Worm (Caenorhabditis elegans) whole organism, L2 larva: ENCODE data around the gene str-264.

Source experiments
- F13H6.1 ChIP-seq: sonication (generic microtip); optimal IDR thresholded peaks from 2 replicates; lab custom pipeline; 2016; ENCODE audit warnings: missing genetic modification characterization, missing compliant biosample characterization
- R02D3.7 ChIP-seq: fragments of 150-350 bp; optimal IDR thresholded peaks from 2 replicates; lab custom pipeline; 2014; ENCODE audit warnings: missing biosample characterization, missing genetic modification characterization
- Y55F3AM.14 ChIP-seq: fragments of 200-800 bp; sonication (Bioruptor generic); optimal IDR thresholded peaks from 2 replicates; lab custom pipeline; 2018; ENCODE audit warnings: mild to moderate bottlenecking, missing genetic modification characterization, missing compliant biosample characterization
- ama-1 ChIP-seq: fragments of 150-350 bp; optimal IDR thresholded peaks from 2 replicates; lab custom pipeline; 2018; ENCODE audit warnings: inconsistent platforms
- blmp-1 ChIP-seq: sonication (generic microtip); optimal IDR thresholded peaks from 2 replicates; lab custom pipeline; 2017; ENCODE audit warnings: missing genetic modification characterization, mild to moderate bottlenecking, missing compliant biosample characterization, antibody characterized with exemption, moderate library complexity; ENCODE audit not compliant: insufficient read depth
- ceh-16 ChIP-seq: fragments of 150-350 bp; optimal IDR thresholded peaks from 2 replicates; lab custom pipeline; 2014; ENCODE audit warnings: missing biosample characterization, missing genetic modification characterization
- crh-2 ChIP-seq: sonication (generic microtip); optimal IDR thresholded peaks from 2 replicates; lab custom pipeline; 2017; ENCODE audit warnings: missing biosample characterization, missing genetic modification characterization
- dmd-4 ChIP-seq: sonication (generic microtip); optimal IDR thresholded peaks from 2 replicates; lab custom pipeline; 2017; ENCODE audit warnings: missing biosample characterization, missing genetic modification characterization
- elt-1 ChIP-seq: fragments of 150-350 bp; optimal IDR thresholded peaks from 2 replicates; lab custom pipeline; 2014; ENCODE audit warnings: missing biosample characterization, missing genetic modification characterization
- elt-3 ChIP-seq: sonication (generic microtip); optimal IDR thresholded peaks from 2 replicates; lab custom pipeline; 2017; ENCODE audit warnings: missing biosample characterization, missing genetic modification characterization
- fos-1 ChIP-seq: fragments of 150-350 bp; optimal IDR thresholded peaks from 2 replicates; lab custom pipeline; 2014; ENCODE audit warnings: missing biosample characterization, missing genetic modification characterization
- gmeb-1 ChIP-seq: fragments of 150-350 bp; optimal IDR thresholded peaks from 2 replicates; lab custom pipeline; 2014; ENCODE audit warnings: missing biosample characterization, missing genetic modification characterization
- lin-11 ChIP-seq: fragments of 150-350 bp; sonication (generic microtip); optimal IDR thresholded peaks from 2 replicates; lab custom pipeline; 2014; ENCODE audit warnings: missing biosample characterization, missing genetic modification characterization, inconsistent platforms, mixed read lengths
- lin-39 ChIP-seq: fragments of 150-350 bp; optimal IDR thresholded peaks from 2 replicates; lab custom pipeline; 2014; ENCODE audit warnings: missing biosample characterization, missing genetic modification reagents, missing genetic modification characterization
- lsy-2 ChIP-seq, 2 experiments: fragments of 150-350 bp in 1 of 2; sonication (generic microtip) in 1 of 2; optimal IDR thresholded peaks; 2 replicates each; lab custom pipeline; 2014 to 2017; ENCODE audit warnings: missing biosample characterization in 2 of 2, missing genetic modification characterization in 2 of 2
- mdl-1 ChIP-seq, 2 experiments: fragments of 150-350 bp in 1 of 2; sonication (generic microtip) in 1 of 2; optimal IDR thresholded peaks; 2 replicates each; lab custom pipeline; 2017; ENCODE audit warnings: missing biosample characterization in 2 of 2, missing genetic modification characterization in 2 of 2
- nhr-10 ChIP-seq: sonication (generic microtip); optimal IDR thresholded peaks from 2 replicates; lab custom pipeline; 2017; ENCODE audit warnings: missing biosample characterization, missing genetic modification characterization
- nhr-12 ChIP-seq: fragments of 150-350 bp; optimal IDR thresholded peaks from 2 replicates; lab custom pipeline; 2014; ENCODE audit warnings: missing biosample characterization, missing genetic modification characterization
- nhr-129 ChIP-seq: fragments of 150-350 bp; optimal IDR thresholded peaks from 2 replicates; lab custom pipeline; 2014; ENCODE audit warnings: missing biosample characterization, missing genetic modification characterization
- nhr-21 ChIP-seq: fragments of 150-350 bp; optimal IDR thresholded peaks from 2 replicates; lab custom pipeline; 2014; ENCODE audit warnings: missing biosample characterization, missing genetic modification characterization
- nhr-23 ChIP-seq: fragments of 150-350 bp; optimal IDR thresholded peaks from 2 replicates; lab custom pipeline; 2014; ENCODE audit warnings: missing biosample characterization, missing genetic modification reagents, missing genetic modification characterization
- nhr-237 ChIP-seq: fragments of 150-350 bp; optimal IDR thresholded peaks from 2 replicates; lab custom pipeline; 2014; ENCODE audit warnings: missing biosample characterization, missing genetic modification characterization
- nhr-6 ChIP-seq: fragments of 150-350 bp; optimal IDR thresholded peaks from 2 replicates; lab custom pipeline; 2014; ENCODE audit warnings: missing biosample characterization, missing genetic modification characterization
- nhr-77 ChIP-seq: fragments of 150-350 bp; optimal IDR thresholded peaks from 2 replicates; lab custom pipeline; 2014; ENCODE audit warnings: missing biosample characterization, missing genetic modification characterization
- peb-1 ChIP-seq: fragments of 150-350 bp; optimal IDR thresholded peaks from 2 replicates; lab custom pipeline; 2014; ENCODE audit warnings: missing biosample characterization, missing genetic modification characterization
- sem-4 ChIP-seq: fragments of 150-350 bp; optimal IDR thresholded peaks from 2 replicates; lab custom pipeline; 2014; ENCODE audit warnings: missing biosample characterization, missing genetic modification reagents, missing genetic modification characterization
- skn-1 ChIP-seq: sonication (generic microtip); optimal IDR thresholded peaks from 2 replicates; lab custom pipeline; 2017; ENCODE audit warnings: missing biosample characterization, missing genetic modification characterization
- sma-9 ChIP-seq, 2 experiments: fragments of 150-350 bp in 1 of 2; sonication (generic microtip) in 1 of 2; optimal IDR thresholded peaks; 2 replicates each; lab custom pipeline; 2014 to 2016; ENCODE audit warnings: missing genetic modification characterization in 2 of 2, mild to moderate bottlenecking in 1 of 2, missing biosample characterization in 1 of 2, missing compliant biosample characterization in 1 of 2, missing genetic modification reagents in 1 of 2, moderate library complexity in 1 of 2
- unc-39 ChIP-seq: fragments of 150-350 bp; optimal IDR thresholded peaks from 2 replicates; lab custom pipeline; 2014; ENCODE audit warnings: missing biosample characterization, missing genetic modification characterization
- unc-62 ChIP-seq: fragments of 150-350 bp; optimal IDR thresholded peaks from 2 replicates; lab custom pipeline; 2014; ENCODE audit warnings: missing biosample characterization, missing genetic modification reagents, missing genetic modification characterization
- zag-1 ChIP-seq: fragments of 150-350 bp; optimal IDR thresholded peaks from 2 replicates; lab custom pipeline; 2014; ENCODE audit warnings: missing biosample characterization, missing genetic modification characterization
- ztf-1 ChIP-seq: fragments of 200-800 bp; sonication (Bioruptor generic); conservative IDR thresholded peaks from 2 replicates; pipeline ENCODE4 v1.3.6; 2022; ENCODE audit warnings: missing genetic modification characterization, missing compliant biosample characterization
- ztf-11 ChIP-seq: sonication (generic microtip); optimal IDR thresholded peaks from 2 replicates; lab custom pipeline; 2017; ENCODE audit warnings: missing biosample characterization, missing genetic modification characterization
- ztf-4 ChIP-seq: fragments of 150-350 bp; optimal IDR thresholded peaks from 2 replicates; lab custom pipeline; 2014; ENCODE audit warnings: missing biosample characterization, missing genetic modification characterization

str-264 gene

DNA sequence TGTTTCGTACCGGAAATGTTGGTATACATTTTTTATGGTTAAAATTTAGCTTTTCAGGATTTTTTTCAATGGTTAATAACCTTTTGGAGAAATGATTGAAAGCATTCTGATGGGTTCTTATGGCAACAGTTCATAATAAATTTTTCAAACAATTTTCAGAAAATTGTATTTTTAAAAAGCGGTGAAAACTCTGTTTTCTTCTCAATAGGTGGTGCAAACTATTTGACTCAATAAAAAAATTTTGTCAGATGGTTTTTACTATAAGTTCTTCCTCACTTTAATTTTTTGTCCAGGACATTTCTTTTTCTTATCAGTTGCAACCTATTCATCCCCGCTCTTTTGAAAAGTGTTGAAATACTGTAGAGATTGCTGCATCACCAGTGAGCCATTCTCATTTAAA is 43.6 kb downstream of the str-264 start, which contains the start of gene T26H5.14:
Gene T26H5.14, plus strand, starts transcription at position 301 of the 400 bp plus-strand sequence.
- no peak for TF ChIP-seq zag-1 (tag; lab: Kevin White, UChicago)
- TF ChIP-seq, all 48 proteins: peak for 0

DNA sequence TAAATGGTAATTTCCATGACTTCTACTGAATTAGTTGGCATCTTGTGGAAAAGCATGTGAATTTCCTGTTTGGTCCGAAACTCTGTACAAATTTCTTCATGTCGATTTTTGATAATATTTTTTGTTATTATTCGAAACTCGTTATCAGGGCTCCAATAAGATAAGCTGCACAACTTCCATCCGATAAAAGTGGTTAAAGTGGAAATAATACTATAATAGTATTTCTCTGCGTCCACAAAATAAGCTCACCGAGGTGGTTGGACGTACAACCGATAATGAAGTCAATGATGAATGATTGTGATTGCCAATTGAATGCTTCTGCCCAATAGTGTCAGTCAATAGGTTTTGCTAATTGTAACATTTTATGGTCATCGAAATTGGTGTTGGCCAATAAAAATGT is 44.0 kb downstream of the str-264 start, which contains the start of gene T26H5.4:
Gene T26H5.4, minus strand, starts transcription at position 294 of the 400 bp plus-strand sequence.
- no peak for TF ChIP-seq skn-1 (tag; lab: Kevin White, UChicago)
- TF ChIP-seq elt-3 (tag; lab: Kevin White, UChicago), result no peak
- TF ChIP-seq fos-1 (tag; lab: Kevin White, UChicago), result peak; percentile 39
- TF ChIP-seq, all 48 proteins: peak for 1

DNA sequence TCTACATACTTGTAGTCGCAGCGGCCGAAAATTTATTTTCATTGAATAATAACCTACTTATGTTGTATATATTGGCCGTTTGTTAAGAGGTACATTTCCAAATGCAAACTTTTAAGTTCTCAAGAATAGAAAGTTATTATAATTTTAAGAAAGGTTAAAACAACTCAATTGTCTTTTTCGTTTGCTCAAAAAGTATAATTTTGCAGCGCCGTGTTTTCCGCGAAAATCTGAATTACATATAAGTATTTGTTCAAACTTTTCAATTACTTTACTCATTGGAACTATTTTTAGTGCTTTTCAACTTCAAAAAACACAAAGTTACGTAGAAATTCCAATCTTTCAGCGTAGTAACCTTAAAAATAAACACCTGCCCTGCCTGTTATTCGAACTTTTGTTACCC is 47.0 kb downstream of the str-264 start, which contains the start of gene srh-239:
Gene srh-239, plus strand, starts transcription at position 301 of the 400 bp plus-strand sequence.
- no peak for TF ChIP-seq ama-1 (lab: Kevin White, UChicago)
- TF ChIP-seq ceh-16, result no peak
- no peak for TF ChIP-seq unc-39 (tag; lab: Kevin White, UChicago)
- TF ChIP-seq nhr-6 (tag; lab: Kevin White, UChicago), result no peak
- no peak for TF ChIP-seq F13H6.1 (tag; lab: Kevin White, UChicago)
- TF ChIP-seq nhr-129 (tag; lab: Kevin White, UChicago), result no peak
- no peak for TF ChIP-seq mdl-1 (tag; optimal IDR thresholded peaks at IDR 0.05; lab: Kevin White, UChicago)
- TF ChIP-seq skn-1 (tag; lab: Kevin White, UChicago), result no peak
- no peak for TF ChIP-seq nhr-23 (tag; lab: Kevin White, UChicago)
- no peak for TF ChIP-seq ztf-4 (tag; lab: Kevin White, UChicago)
- TF ChIP-seq peb-1 (tag; lab: Kevin White, UChicago), result no peak
- no peak for TF ChIP-seq nhr-12 (tag; lab: Kevin White, UChicago)
- no peak for TF ChIP-seq elt-1 (tag; lab: Kevin White, UChicago)
- TF ChIP-seq nhr-21, result no peak
- TF ChIP-seq nhr-237, result no peak
- no peak for TF ChIP-seq nhr-10 (tag; lab: Kevin White, UChicago)
- TF ChIP-seq ztf-1 (GFP tag; lab: Robert Waterston, UW), result no peak
- TF ChIP-seq R02D3.7, result no peak
- TF ChIP-seq, all 48 proteins: peak for 0

DNA sequence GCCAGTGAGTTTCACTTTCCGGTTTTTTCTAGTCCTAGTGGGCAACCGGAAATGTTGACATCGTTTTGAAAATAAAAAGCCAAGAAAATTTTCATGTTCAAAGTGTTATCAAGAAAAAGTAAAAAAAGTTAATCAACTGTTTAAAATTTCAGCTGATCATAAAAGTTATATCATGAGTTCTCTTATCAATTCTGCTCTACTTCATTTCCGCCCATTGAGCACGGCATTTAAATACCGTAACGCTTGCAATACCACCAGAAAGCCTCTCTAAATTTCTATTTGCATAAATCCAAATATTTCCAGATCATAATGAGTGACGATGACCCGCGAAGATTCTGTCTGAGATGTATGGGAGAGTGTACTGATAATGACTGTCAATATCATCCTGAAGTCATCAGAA is 47.8 kb downstream of the str-264 start, which contains the start of gene T26H5.9:
Gene T26H5.9, plus strand, starts transcription at position 302 of the 400 bp plus-strand sequence.
- peak; percentile 29 for TF ChIP-seq fos-1 (tag; lab: Kevin White, UChicago)
- TF ChIP-seq R02D3.7, result no peak
- no peak for TF ChIP-seq unc-62 (GFP tag; lab: Kevin White, UChicago)

DNA sequence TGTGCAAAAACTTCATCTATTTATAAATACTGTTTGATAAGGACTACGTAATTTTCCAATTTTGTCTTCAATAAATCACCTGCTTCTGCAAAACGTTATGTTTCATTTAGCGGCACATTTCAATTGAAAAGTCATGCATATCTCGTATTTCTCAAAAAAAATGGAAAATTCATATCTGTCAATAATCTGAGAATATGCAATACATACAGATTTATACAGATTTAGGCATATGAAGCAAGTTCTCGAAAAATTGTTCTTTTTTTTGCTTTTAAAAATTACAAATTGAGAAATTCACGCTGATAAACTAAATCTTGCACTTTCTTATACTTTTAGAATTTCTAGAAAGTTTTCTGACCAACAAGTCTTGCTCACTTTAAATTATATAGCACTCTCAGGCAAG is 48.2 kb downstream of the str-264 start, which contains the start of gene T26H5.11:
Gene T26H5.11, minus strand, starts transcription at position 101 of the 400 bp plus-strand sequence.
- TF ChIP-seq peb-1 (tag; lab: Kevin White, UChicago) (no peak), Y55F3AM.14 (GFP tag; lab: Kevin White, UChicago) (no peak)

DNA sequence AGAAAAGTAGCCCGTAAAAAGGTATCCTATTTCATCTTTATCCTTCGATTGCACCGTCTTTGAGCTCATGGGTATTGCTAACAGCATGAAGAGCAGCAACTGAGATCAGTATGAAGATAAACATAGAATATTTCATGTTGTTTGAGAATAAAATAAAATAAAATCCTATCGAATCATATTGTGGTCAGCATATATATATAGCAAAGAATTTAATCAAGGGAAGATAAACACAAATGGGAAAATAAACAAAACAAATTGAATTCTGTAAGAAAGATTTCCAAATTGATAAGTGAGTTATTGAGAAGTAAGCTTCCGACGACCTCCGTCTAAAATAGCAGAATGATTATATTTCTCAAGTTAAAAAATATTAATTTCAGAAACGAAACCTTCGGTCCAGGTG is 48.7 kb downstream of the str-264 start, which contains the start of gene T26H5.10:
Gene T26H5.10, minus strand, starts transcription at position 101 of the 400 bp plus-strand sequence.
- no peak for TF ChIP-seq ztf-4 (tag; lab: Kevin White, UChicago)
- TF ChIP-seq nhr-10 (tag; lab: Kevin White, UChicago), result no peak
- TF ChIP-seq dmd-4, result no peak
- TF ChIP-seq lsy-2 (tag; optimal IDR thresholded peaks at IDR 0.05; lab: Kevin White, UChicago), result no peak
- TF ChIP-seq R02D3.7, result no peak
- no peak for TF ChIP-seq ztf-11
- TF ChIP-seq peb-1 (tag; lab: Kevin White, UChicago), result no peak
- no peak for TF ChIP-seq fos-1 (tag; lab: Kevin White, UChicago)
- no peak for TF ChIP-seq gmeb-1 (tag; lab: Kevin White, UChicago)
- TF ChIP-seq ama-1 (lab: Kevin White, UChicago), result no peak
- no peak for TF ChIP-seq skn-1 (tag; lab: Kevin White, UChicago)
- TF ChIP-seq lin-11, result no peak
- TF ChIP-seq blmp-1 (tag; lab: Kevin White, UChicago), result no peak
- TF ChIP-seq lin-39, result no peak
- no peak for TF ChIP-seq sma-9 (GFP tag; optimal IDR thresholded peaks at IDR 0.05; lab: Kevin White, UChicago)
- no peak for TF ChIP-seq sma-9 (tag; optimal IDR thresholded peaks at IDR 0.05; lab: Kevin White, UChicago)
- TF ChIP-seq crh-2 (tag; lab: Kevin White, UChicago), result no peak
- no peak for TF ChIP-seq sem-4 (tag; lab: Kevin White, UChicago)
- TF ChIP-seq nhr-77 (tag; lab: Kevin White, UChicago), result no peak
